Fruit fly (Drosophila melanogaster): ENCODE data around the gene rdgC.

Gene rdgC

DNA sequence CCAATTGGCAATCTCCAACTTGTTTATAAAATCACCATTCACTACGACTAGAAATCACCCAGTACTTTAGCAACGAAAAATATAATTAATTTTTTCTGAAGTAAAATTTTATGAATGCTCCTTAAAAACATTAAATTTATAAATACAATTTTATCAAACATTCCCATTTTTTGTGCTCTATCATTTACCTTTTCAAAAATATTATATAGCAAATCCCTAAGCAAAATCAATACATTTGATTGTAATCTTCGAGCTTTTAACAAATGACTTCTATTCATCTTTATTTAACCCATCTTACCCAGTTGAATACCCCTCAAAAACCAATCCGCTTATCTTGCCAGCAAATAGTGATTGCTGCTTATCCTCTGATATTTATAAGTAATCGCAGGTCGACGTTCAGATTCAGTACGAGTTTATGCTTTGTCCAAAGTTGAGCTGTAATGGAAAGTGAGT, 26.4 kb upstream of the rdgC start, which contains the start of gene CG17145:
CG17145 (plus strand) TSS at position 403 of the 453 bp plus-strand sequence.
- TF ChIP-seq EcR (GFP tag; optimal IDR thresholded peaks at IDR 0.05): no peak
- TF ChIP-seq Pif1B (GFP tag; optimal IDR thresholded peaks at IDR 0.05): no peak
- TF ChIP-seq CG15710 (tag; optimal IDR thresholded peaks at IDR 0.05): no peak
- no peak for TF ChIP-seq CG4496 (GFP tag; IDR thresholded peaks at IDR 0.05)
- TF ChIP-seq CG34367 (tag; optimal IDR thresholded peaks at IDR 0.05): no peak
- TF ChIP-seq Snoo (tag; optimal IDR thresholded peaks at IDR 0.05): no peak
- TF ChIP-seq CG17806 (tag; optimal IDR thresholded peaks at IDR 0.05): no peak
- no peak for TF ChIP-seq CG10348 (GFP tag; IDR thresholded peaks at IDR 0.05)
- TF ChIP-seq rn (GFP tag; IDR thresholded peaks at IDR 0.05): no peak
- TF ChIP-seq Pif1A (GFP tag; optimal IDR thresholded peaks at IDR 0.05): no peak
- no peak for TF ChIP-seq CG8301 (tag; optimal IDR thresholded peaks at IDR 0.05)
- no peak for TF ChIP-seq CG12605 (GFP tag; IDR thresholded peaks at IDR 0.05)
- TF ChIP-seq CG9948 (tag; optimal IDR thresholded peaks at IDR 0.05): no peak
- TF ChIP-seq CG13204 (GFP tag; optimal IDR thresholded peaks at IDR 0.05): no peak
- TF ChIP-seq CG8159 (tag; optimal IDR thresholded peaks at IDR 0.05): no peak
- TF ChIP-seq D1 (tag; optimal IDR thresholded peaks at IDR 0.05): no peak

DNA sequence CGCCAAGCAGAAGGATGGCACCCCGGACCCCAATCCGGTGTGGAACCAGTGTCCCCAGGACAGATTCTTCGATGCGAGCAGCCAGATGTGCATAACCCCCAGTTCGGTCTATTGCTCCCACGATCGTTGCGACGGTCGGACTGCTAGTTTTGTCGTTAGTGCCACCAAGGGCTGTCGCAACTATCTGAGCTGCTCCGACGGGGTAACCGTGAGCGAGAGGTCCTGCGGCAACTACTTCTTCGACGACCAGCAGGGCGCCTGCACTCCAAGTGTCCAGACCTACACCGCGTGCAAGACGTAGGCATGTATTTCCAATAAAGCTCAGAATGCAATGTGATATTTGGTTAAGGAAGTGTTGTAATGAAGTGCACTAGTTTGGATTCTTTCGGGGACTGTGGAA, 25.3 kb upstream of the rdgC start:
- TF ChIP-seq CG10348 (GFP tag; IDR thresholded peaks at IDR 0.05): no peak
- TF ChIP-seq rn (GFP tag; IDR thresholded peaks at IDR 0.05): no peak
- no peak for TF ChIP-seq gl (tag; optimal IDR thresholded peaks at IDR 0.05)
- TF ChIP-seq Snoo (tag; optimal IDR thresholded peaks at IDR 0.05): no peak
- TF ChIP-seq fd96Ca (GFP tag; IDR thresholded peaks at IDR 0.05): no peak
- TF ChIP-seq CG32121 (GFP tag; IDR thresholded peaks at IDR 0.05): no peak
- TF ChIP-seq CG15710 (tag; optimal IDR thresholded peaks at IDR 0.05): no peak

DNA sequence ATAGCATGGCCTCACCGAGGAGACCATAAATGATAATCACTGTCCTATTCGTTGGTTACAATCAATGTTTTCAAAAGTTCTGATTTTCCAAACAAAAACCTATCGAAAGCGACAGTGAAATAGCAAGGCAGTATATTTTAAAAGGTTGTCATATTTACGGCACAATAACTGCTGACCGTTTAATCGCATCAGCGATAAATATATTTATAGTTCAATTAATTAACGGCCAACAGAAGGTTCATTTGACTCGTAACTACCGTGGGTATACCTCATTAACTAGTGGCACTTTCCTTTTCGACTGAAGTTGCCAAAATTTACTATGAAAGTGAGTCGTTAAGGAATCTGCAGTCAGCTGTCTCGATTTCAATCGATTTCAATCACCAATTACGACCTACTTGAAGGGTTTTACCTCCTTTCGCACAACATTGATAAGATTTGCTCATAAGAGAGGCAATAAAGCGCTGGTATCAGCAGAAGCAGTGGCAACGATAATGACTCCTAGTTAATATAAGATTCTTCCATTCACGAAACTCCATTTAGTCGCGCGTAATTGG, 24.4 kb upstream of the rdgC start, which contains the start of gene CG17147:
CG17147 (plus strand) TSS at position 535 of the 554 bp plus-strand sequence.
- no peak for TF ChIP-seq Ets98B (GFP tag; IDR thresholded peaks at IDR 0.05)
- no peak for TF ChIP-seq CG8301 (tag; optimal IDR thresholded peaks at IDR 0.05)
- TF ChIP-seq CG10348 (GFP tag; IDR thresholded peaks at IDR 0.05): no peak
- TF ChIP-seq Snoo (tag; optimal IDR thresholded peaks at IDR 0.05): no peak
- TF ChIP-seq CG17806 (tag; optimal IDR thresholded peaks at IDR 0.05): no peak
- no peak for TF ChIP-seq CG14655 (GFP tag; optimal IDR thresholded peaks at IDR 0.05)
- TF ChIP-seq CG15710 (tag; optimal IDR thresholded peaks at IDR 0.05): no peak
- no peak for TF ChIP-seq EcR (GFP tag; optimal IDR thresholded peaks at IDR 0.05)
- no peak for TF ChIP-seq CG13204 (GFP tag; optimal IDR thresholded peaks at IDR 0.05)
- TF ChIP-seq fd96Ca (GFP tag; IDR thresholded peaks at IDR 0.05): no peak
- TF ChIP-seq CG4496 (GFP tag; IDR thresholded peaks at IDR 0.05): no peak
- TF ChIP-seq CG9948 (tag; optimal IDR thresholded peaks at IDR 0.05): no peak
- no peak for TF ChIP-seq rn (GFP tag; IDR thresholded peaks at IDR 0.05)
- TF ChIP-seq CG32121 (GFP tag; IDR thresholded peaks at IDR 0.05): no peak
- TF ChIP-seq CG12605 (GFP tag; IDR thresholded peaks at IDR 0.05): no peak
- TF ChIP-seq Pif1A (GFP tag; optimal IDR thresholded peaks at IDR 0.05): no peak

DNA sequence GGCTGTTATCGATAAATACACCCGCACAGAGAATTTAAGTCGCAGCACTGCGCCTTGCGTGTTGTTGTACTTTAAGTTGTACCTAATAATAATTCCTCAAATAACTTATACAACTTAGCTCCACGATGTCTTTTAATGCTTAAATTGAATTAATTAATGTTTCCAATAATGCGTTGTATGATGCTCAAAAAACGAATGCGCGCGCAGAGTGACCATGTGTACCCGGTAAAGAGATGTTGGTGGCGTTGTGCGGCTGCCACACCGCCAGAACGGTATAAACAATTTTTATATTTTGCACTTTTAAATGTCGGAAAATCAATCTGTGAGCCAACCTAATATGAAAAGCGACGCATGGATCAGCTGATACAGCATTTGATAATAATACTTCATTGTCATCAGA, 21.7 kb upstream of the rdgC start:
- TF ChIP-seq CG8159 (tag; optimal IDR thresholded peaks at IDR 0.05) (no peak), CG14655 (GFP tag; optimal IDR thresholded peaks at IDR 0.05) (no peak), fd96Ca (GFP tag; IDR thresholded peaks at IDR 0.05) (no peak), Pif1B (GFP tag; optimal IDR thresholded peaks at IDR 0.05) (no peak), CG9948 (tag; optimal IDR thresholded peaks at IDR 0.05) (no peak), Snoo (tag; optimal IDR thresholded peaks at IDR 0.05) (no peak), CG34367 (tag; optimal IDR thresholded peaks at IDR 0.05) (no peak), CG12605 (GFP tag; IDR thresholded peaks at IDR 0.05) (no peak)

DNA sequence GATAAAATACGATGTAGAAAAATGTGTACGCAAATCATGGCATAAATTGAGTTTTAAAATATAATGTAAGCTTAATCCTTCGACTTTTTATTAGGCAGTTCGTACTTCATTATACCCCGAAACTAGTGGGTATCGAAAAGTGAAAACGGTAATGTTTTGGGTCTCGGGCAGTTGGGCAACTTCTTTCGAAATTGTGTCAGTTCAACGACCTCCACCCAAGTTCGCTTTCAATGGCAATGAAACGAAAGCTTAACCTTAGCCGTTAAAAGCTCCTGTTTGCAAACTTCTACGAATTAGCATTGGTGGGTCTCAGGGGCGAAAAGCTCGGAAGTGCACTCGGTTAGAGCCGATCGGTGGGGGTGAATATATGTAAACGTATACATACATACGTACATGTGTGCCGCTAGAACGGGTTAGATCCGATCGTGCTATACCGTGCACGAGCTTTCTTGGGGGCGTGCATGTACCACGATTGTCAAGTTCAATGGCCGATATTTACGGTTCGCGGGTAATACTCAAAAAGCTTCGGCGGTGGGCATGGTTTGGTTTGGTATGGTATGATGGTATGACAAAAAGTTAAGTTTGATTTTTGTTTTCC, 17.6 kb upstream of the rdgC start:
- no peak for TF ChIP-seq CG14655 (GFP tag; optimal IDR thresholded peaks at IDR 0.05)
- peak; percentile 97 for TF ChIP-seq EcR (GFP tag; optimal IDR thresholded peaks at IDR 0.05)
- no peak; the same call in 2 of the 3 replicates for TF ChIP-seq CG4496 (GFP tag; IDR thresholded peaks at IDR 0.05)
- no peak for TF ChIP-seq CG13204 (GFP tag; optimal IDR thresholded peaks at IDR 0.05)
- no peak for TF ChIP-seq Snoo (tag; optimal IDR thresholded peaks at IDR 0.05)
- no peak for TF ChIP-seq rn (GFP tag; IDR thresholded peaks at IDR 0.05)

DNA sequence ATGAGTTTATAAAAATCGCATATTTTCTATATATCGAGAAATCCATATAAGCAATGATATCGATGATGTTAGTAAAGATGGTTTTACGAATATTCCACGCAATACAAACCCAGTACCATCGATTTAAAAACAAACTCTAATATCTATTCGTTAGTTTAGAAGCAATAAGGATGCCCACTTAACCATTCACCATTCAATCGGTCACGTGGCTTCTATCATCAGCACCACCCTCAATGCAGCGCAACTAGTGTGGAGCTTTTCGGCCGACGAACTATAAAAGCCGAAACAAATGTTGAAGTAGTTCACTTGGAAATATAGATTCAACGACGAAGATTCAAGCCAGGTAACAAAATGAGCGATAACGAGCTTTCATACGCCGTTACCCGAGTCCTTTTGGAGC, 16.5 kb upstream of the rdgC start, which contains the start of gene CG13813:
CG13813 (plus strand) TSS at position 301 of the 400 bp plus-strand sequence.
- no peak for TF ChIP-seq CG14655 (GFP tag; optimal IDR thresholded peaks at IDR 0.05)
- no peak for TF ChIP-seq CG10348 (GFP tag; IDR thresholded peaks at IDR 0.05)
- no peak for TF ChIP-seq Pif1B (GFP tag; optimal IDR thresholded peaks at IDR 0.05)
- TF ChIP-seq rn (GFP tag; IDR thresholded peaks at IDR 0.05): no peak
- TF ChIP-seq CG13204 (GFP tag; optimal IDR thresholded peaks at IDR 0.05): no peak
- no peak for TF ChIP-seq EcR (GFP tag; optimal IDR thresholded peaks at IDR 0.05)
- TF ChIP-seq D1 (tag; optimal IDR thresholded peaks at IDR 0.05): no peak
- no peak for TF ChIP-seq CG4496 (GFP tag; IDR thresholded peaks at IDR 0.05)
- no peak for TF ChIP-seq fd96Ca (GFP tag; IDR thresholded peaks at IDR 0.05)
- TF ChIP-seq Ets98B (GFP tag; IDR thresholded peaks at IDR 0.05): no peak
- TF ChIP-seq CG17806 (tag; optimal IDR thresholded peaks at IDR 0.05): no peak
- TF ChIP-seq CG8301 (tag; optimal IDR thresholded peaks at IDR 0.05): no peak
- no peak for TF ChIP-seq CG9948 (tag; optimal IDR thresholded peaks at IDR 0.05)
- TF ChIP-seq CG12605 (GFP tag; IDR thresholded peaks at IDR 0.05): no peak
- no peak for TF ChIP-seq Pif1A (GFP tag; optimal IDR thresholded peaks at IDR 0.05)
- TF ChIP-seq CG32121 (GFP tag; IDR thresholded peaks at IDR 0.05): no peak
- no peak for TF ChIP-seq gl (tag; optimal IDR thresholded peaks at IDR 0.05)
- TF ChIP-seq CG8159 (tag; optimal IDR thresholded peaks at IDR 0.05): no peak
- TF ChIP-seq CG15710 (tag; optimal IDR thresholded peaks at IDR 0.05): no peak
- TF ChIP-seq CG34367 (tag; optimal IDR thresholded peaks at IDR 0.05): no peak
